Worm (Caenorhabditis elegans) whole organism, young adult: ENCODE data around the gene hlh-4.
A peak's percentile ranks its signal among the peaks of the same experiment; 100 is the strongest.

ENCODE experiments used
- B0035.1 ChIP-seq: sonication (generic microtip); optimal IDR thresholded peaks from 2 replicates; lab custom pipeline; 2016; ENCODE audit warnings: missing genetic modification characterization, mild to moderate bottlenecking, missing compliant biosample characterization, missing genotype, missing genetic modification reagents
- F22D6.2 ChIP-seq: sonication (generic microtip); optimal IDR thresholded peaks from 2 replicates; lab custom pipeline; 2016; ENCODE audit warnings: mild to moderate bottlenecking, missing genetic modification characterization, missing compliant biosample characterization
- F37B4.10 ChIP-seq: fragments of 200-800 bp; sonication (Bioruptor generic); IDR thresholded peaks from 2 replicates; pipeline ENCODE4 v1.3.6; 2022; ENCODE audit warnings: missing genetic modification characterization, missing compliant biosample characterization
- F39B2.1 ChIP-seq: fragments of 200-800 bp; sonication (Bioruptor generic); IDR thresholded peaks from 2 replicates; pipeline ENCODE4 v1.3.6; 2022; ENCODE audit warnings: missing genetic modification reagents, missing genetic modification characterization, missing compliant biosample characterization
- F57A8.1 ChIP-seq: fragments of 200-800 bp; sonication (Bioruptor generic); optimal IDR thresholded peaks from 2 replicates; lab custom pipeline; 2018; ENCODE audit warnings: mild to moderate bottlenecking, missing genetic modification characterization, moderate library complexity, missing compliant biosample characterization
- F57C9.4 ChIP-seq: sonication (generic microtip); optimal IDR thresholded peaks from 2 replicates; lab custom pipeline; 2017; ENCODE audit warnings: mild to moderate bottlenecking, missing genetic modification characterization, missing compliant biosample characterization
- K12H6.12 ChIP-seq: fragments of 200-800 bp; sonication (Bioruptor generic); optimal IDR thresholded peaks from 2 replicates; lab custom pipeline; 2018; ENCODE audit warnings: mild to moderate bottlenecking, missing genetic modification characterization, missing compliant biosample characterization
- T26A5.8 ChIP-seq: sonication (generic microtip); optimal IDR thresholded peaks from 2 replicates; lab custom pipeline; 2016; ENCODE audit warnings: missing genetic modification characterization, missing compliant biosample characterization
- Y53F4B.3 ChIP-seq: fragments of 200-800 bp; sonication (Bioruptor generic); IDR thresholded peaks from 2 replicates; pipeline ENCODE4 v1.3.6; 2022; ENCODE audit warnings: missing genetic modification reagents, missing genetic modification characterization, missing compliant biosample characterization
- Y56A3A.18 ChIP-seq: fragments of 200-800 bp; sonication (Bioruptor generic); IDR thresholded peaks from 2 replicates; pipeline ENCODE4 v1.3.6; 2022; ENCODE audit warnings: missing genetic modification reagents, missing genetic modification characterization, missing compliant biosample characterization
- ama-1 ChIP-seq, 3 experiments: fragments of 150-350 bp in 1 of 3; sonication (generic microtip) in 2 of 3; optimal IDR thresholded peaks; 2 replicates each; lab custom pipeline; 2014 to 2018; ENCODE audit warnings: missing biosample characterization in 2 of 3, missing genetic modification characterization in 2 of 3, missing genetic modification reagents in 2 of 3
- aptf-2 ChIP-seq: fragments of 200-800 bp; sonication (Bioruptor generic); conservative IDR thresholded peaks from 2 replicates; pipeline ENCODE4 v1.3.6; 2022; ENCODE audit warnings: missing genetic modification reagents, missing genetic modification characterization, missing compliant biosample characterization
- aptf-3 ChIP-seq: fragments of 200-800 bp; sonication (Bioruptor generic); IDR thresholded peaks from 2 replicates; pipeline ENCODE4 v1.3.6; 2022; ENCODE audit warnings: missing genetic modification characterization, missing compliant biosample characterization
- atf-7 ChIP-seq: sonication (generic microtip); optimal IDR thresholded peaks from 2 replicates; lab custom pipeline; 2017; ENCODE audit warnings: mild to moderate bottlenecking, missing genetic modification characterization, missing compliant biosample characterization
- athp-1 ChIP-seq: sonication (generic microtip); optimal IDR thresholded peaks from 2 replicates; lab custom pipeline; 2017; ENCODE audit warnings: mild to moderate bottlenecking, missing genetic modification characterization, missing compliant biosample characterization
- attf-3 ChIP-seq: fragments of 200-800 bp; sonication (Bioruptor generic); conservative IDR thresholded peaks from 2 replicates; pipeline ENCODE4 v1.3.6; 2022; ENCODE audit warnings: missing genetic modification reagents, missing genetic modification characterization, missing compliant biosample characterization
- attf-6 ChIP-seq: fragments of 200-800 bp; sonication (Bioruptor generic); IDR thresholded peaks from 2 replicates; pipeline ENCODE4 v1.3.6; 2022; ENCODE audit warnings: missing genetic modification reagents, missing genetic modification characterization, missing compliant biosample characterization
- bed-2 ChIP-seq: fragments of 200-800 bp; sonication (Bioruptor generic); IDR thresholded peaks from 2 replicates; pipeline ENCODE4 v1.3.6; 2022; ENCODE audit warnings: missing genetic modification reagents, missing genetic modification characterization, missing compliant biosample characterization
- cebp-1 ChIP-seq, 2 experiments: fragments of 200-800 bp in 1 of 2; sonication (Bioruptor generic) in 1 of 2; sonication (generic microtip) in 1 of 2; IDR thresholded peaks in 1 of 2; optimal IDR thresholded peaks in 1 of 2; 2 replicates each; pipeline versions ENCODE4 v1.3.6 to Lab custom; 2017 to 2022; ENCODE audit warnings: missing compliant biosample characterization in 2 of 2, missing genetic modification characterization in 2 of 2, mild to moderate bottlenecking in 1 of 2, missing genetic modification reagents in 1 of 2, moderate library complexity in 1 of 2
- ceh-100 ChIP-seq: fragments of 200-800 bp; sonication (Bioruptor generic); IDR thresholded peaks from 2 replicates; pipeline ENCODE4 v1.3.6; 2022; ENCODE audit warnings: missing genetic modification reagents, missing genetic modification characterization, missing compliant biosample characterization
- ceh-79 ChIP-seq: sonication (generic microtip); optimal IDR thresholded peaks from 2 replicates; lab custom pipeline; 2017; ENCODE audit warnings: mild to moderate bottlenecking, missing genetic modification characterization, missing compliant biosample characterization
- ceh-91 ChIP-seq: fragments of 200-800 bp; sonication (Bioruptor generic); IDR thresholded peaks from 2 replicates; pipeline ENCODE4 v1.3.6; 2022; ENCODE audit warnings: missing genetic modification reagents, missing genetic modification characterization, missing compliant biosample characterization
- chd-7 ChIP-seq: sonication (generic microtip); optimal IDR thresholded peaks from 2 replicates; lab custom pipeline; 2016; ENCODE audit warnings: mild to moderate bottlenecking, missing genetic modification characterization, moderate library complexity, missing compliant biosample characterization
- dox-1 ChIP-seq: fragments of 200-800 bp; sonication (Bioruptor generic); IDR thresholded peaks from 2 replicates; pipeline ENCODE4 v1.3.6; 2022; ENCODE audit warnings: missing genetic modification reagents, missing genetic modification characterization, missing compliant biosample characterization
- egrh-3 ChIP-seq: fragments of 200-800 bp; sonication (Bioruptor generic); IDR thresholded peaks from 2 replicates; pipeline ENCODE4 v1.3.6; 2022; ENCODE audit warnings: missing genetic modification reagents, missing genetic modification characterization, missing compliant biosample characterization
- ets-4 ChIP-seq: fragments of 200-800 bp; sonication (Bioruptor generic); optimal IDR thresholded peaks from 2 replicates; lab custom pipeline; 2018; ENCODE audit warnings: mild to moderate bottlenecking, missing genetic modification characterization, missing compliant biosample characterization
- hmg-20 ChIP-seq: fragments of 200-800 bp; sonication (Bioruptor generic); IDR thresholded peaks from 2 replicates; pipeline ENCODE4 v1.3.6; 2022; ENCODE audit warnings: missing genetic modification reagents, missing genetic modification characterization, missing compliant biosample characterization
- hsf-1 ChIP-seq: fragments of 200-800 bp; sonication (Bioruptor generic); IDR thresholded peaks from 2 replicates; pipeline ENCODE4 v1.3.6; 2022; ENCODE audit warnings: missing genetic modification reagents, missing genetic modification characterization, missing compliant biosample characterization
- lir-1 ChIP-seq: fragments of 200-800 bp; sonication (Bioruptor generic); conservative IDR thresholded peaks from 2 replicates; pipeline ENCODE4 v1.3.6; 2022; ENCODE audit warnings: missing genetic modification reagents, missing genetic modification characterization, missing compliant biosample characterization
- madf-8 ChIP-seq: fragments of 200-800 bp; sonication (Bioruptor generic); conservative IDR thresholded peaks from 2 replicates; pipeline ENCODE4 v1.3.6; 2022; ENCODE audit warnings: missing genetic modification reagents, missing genetic modification characterization, missing compliant biosample characterization
- mel-28 ChIP-seq: sonication (generic microtip); optimal IDR thresholded peaks from 2 replicates; lab custom pipeline; 2016; ENCODE audit warnings: borderline replicate concordance, mild to moderate bottlenecking, missing genetic modification characterization, missing compliant biosample characterization
- mes-4 ChIP-seq: sonication (generic microtip); optimal IDR thresholded peaks from 2 replicates; lab custom pipeline; 2016; ENCODE audit warnings: missing genotype, missing genetic modification characterization, missing compliant biosample characterization
- nfya-2 ChIP-seq: fragments of 200-800 bp; sonication (Bioruptor generic); IDR thresholded peaks from 2 replicates; pipeline ENCODE4 v1.3.6; 2022; ENCODE audit warnings: missing genetic modification reagents, missing genetic modification characterization, missing compliant biosample characterization
- nhr-120 ChIP-seq: fragments of 200-800 bp; sonication (Bioruptor generic); IDR thresholded peaks from 2 replicates; pipeline ENCODE4 v1.3.6; 2022; ENCODE audit warnings: missing genetic modification characterization, missing compliant biosample characterization
- nhr-27 ChIP-seq: fragments of 200-800 bp; sonication (Bioruptor generic); optimal IDR thresholded peaks from 2 replicates; lab custom pipeline; 2018; ENCODE audit warnings: mild to moderate bottlenecking, missing genetic modification characterization, moderate library complexity, missing compliant biosample characterization
- nhr-90 ChIP-seq: sonication (generic microtip); optimal IDR thresholded peaks from 2 replicates; lab custom pipeline; 2016; ENCODE audit warnings: missing genotype, mild to moderate bottlenecking, missing genetic modification characterization, missing compliant biosample characterization
- snpc-1.1 ChIP-seq: sonication (generic microtip); optimal IDR thresholded peaks from 2 replicates; lab custom pipeline; 2017; ENCODE audit warnings: missing genetic modification characterization, mild to moderate bottlenecking, missing compliant biosample characterization, antibody characterized with exemption, moderate library complexity, missing genotype, missing genetic modification reagents; ENCODE audit not compliant: insufficient read depth
- somi-1 ChIP-seq: fragments of 200-800 bp; sonication (Bioruptor generic); optimal IDR thresholded peaks from 2 replicates; lab custom pipeline; 2018; ENCODE audit warnings: mild to moderate bottlenecking, missing genetic modification characterization, missing compliant biosample characterization
- tbx-9 ChIP-seq: sonication (generic microtip); optimal IDR thresholded peaks from 2 replicates; lab custom pipeline; 2016; ENCODE audit warnings: borderline replicate concordance, missing genetic modification characterization, inconsistent platforms, missing compliant biosample characterization
- tlf-1 ChIP-seq: fragments of 200-800 bp; sonication (Bioruptor generic); optimal IDR thresholded peaks from 2 replicates; lab custom pipeline; 2018; ENCODE audit warnings: mild to moderate bottlenecking, missing genetic modification characterization, missing compliant biosample characterization
- unc-130 ChIP-seq: sonication (generic microtip); optimal IDR thresholded peaks from 2 replicates; lab custom pipeline; 2016; ENCODE audit warnings: missing genetic modification reagents, missing genetic modification characterization, missing compliant biosample characterization
- zim-3 ChIP-seq: sonication (generic microtip); optimal IDR thresholded peaks from 2 replicates; lab custom pipeline; 2017; ENCODE audit warnings: mild to moderate bottlenecking, missing genetic modification characterization, moderate library complexity, missing compliant biosample characterization
- ztf-18 ChIP-seq: sonication (generic microtip); optimal IDR thresholded peaks from 2 replicates; lab custom pipeline; 2016; ENCODE audit warnings: missing genotype, mild to moderate bottlenecking, missing genetic modification characterization, missing compliant biosample characterization
- ztf-26 ChIP-seq: sonication (generic microtip); optimal IDR thresholded peaks from 2 replicates; lab custom pipeline; 2017; ENCODE audit warnings: missing genetic modification characterization, missing compliant biosample characterization
- ztf-28 ChIP-seq: fragments of 200-800 bp; sonication (Bioruptor generic); IDR thresholded peaks from 2 replicates; pipeline ENCODE4 v1.3.6; 2022; ENCODE audit warnings: missing genetic modification reagents, missing genetic modification characterization, missing compliant biosample characterization

The hlh-4 gene

ce11 chrIII:9782011-9782436, 43.2 kb upstream of the hlh-4 start, which contains the start of gene vha-2 (continued):
- no peak for TF ChIP-seq F57A8.1 (GFP tag; lab: Kevin White, UChicago)
- no peak for TF ChIP-seq madf-8
- peak; percentile 76 for TF ChIP-seq hsf-1 (GFP tag; lab: Robert Waterston, UW)
- no peak for TF ChIP-seq attf-3 (GFP tag; lab: Robert Waterston, UW)
- no peak for TF ChIP-seq aptf-2 (GFP tag; lab: Robert Waterston, UW)
- peak; percentile 66 for TF ChIP-seq ets-4 (GFP tag; lab: Kevin White, UChicago)
- no peak for TF ChIP-seq mel-28 (tag; lab: Kevin White, UChicago)
- no peak for TF ChIP-seq bed-2 (GFP tag; lab: Robert Waterston, UW)
- peak; percentile 58 for TF ChIP-seq chd-7
- peak; percentile 55 for TF ChIP-seq B0035.1 (tag; lab: Kevin White, UChicago)
- no peak for TF ChIP-seq ceh-100 (GFP tag; lab: Robert Waterston, UW)
- no peak for TF ChIP-seq ztf-18 (tag; lab: Kevin White, UChicago)
- no peak for TF ChIP-seq nhr-120 (GFP tag; lab: Robert Waterston, UW)
- no peak for TF ChIP-seq mes-4
- TF ChIP-seq nfya-2 (GFP tag; lab: Robert Waterston, UW): peak; percentile 25; the same call in 1 of the 2 replicates
- TF ChIP-seq F22D6.2: no peak
- TF ChIP-seq zim-3: no peak
- no peak for TF ChIP-seq lir-1
- TF ChIP-seq unc-130 (GFP tag; lab: Kevin White, UChicago): no peak
- TF ChIP-seq nhr-90 (tag; lab: Kevin White, UChicago): peak; percentile 43
- no peak for TF ChIP-seq egrh-3 (GFP tag; lab: Robert Waterston, UW)
- no peak for TF ChIP-seq Y53F4B.3 (GFP tag; lab: Robert Waterston, UW)
- TF ChIP-seq atf-7 (tag; lab: Kevin White, UChicago): peak; percentile 40
- TF ChIP-seq tbx-9 (tag; lab: Kevin White, UChicago): no peak
- no peak for TF ChIP-seq F57C9.4 (tag; lab: Kevin White, UChicago)
- TF ChIP-seq aptf-3 (GFP tag; lab: Robert Waterston, UW): no peak
- TF ChIP-seq athp-1 (tag; lab: Kevin White, UChicago): peak; percentile 77
- TF ChIP-seq F37B4.10 (GFP tag; lab: Robert Waterston, UW): no peak
- peak; percentile 53 for TF ChIP-seq ceh-79 (tag; lab: Kevin White, UChicago)
- TF ChIP-seq tlf-1 (GFP tag; lab: Kevin White, UChicago): peak; percentile 76
- peak; percentile 30 for TF ChIP-seq T26A5.8 (tag; lab: Kevin White, UChicago)
- no peak for TF ChIP-seq K12H6.12 (tag; lab: Kevin White, UChicago)
- no peak for TF ChIP-seq snpc-1.1 (tag; lab: Kevin White, UChicago)
- no peak for TF ChIP-seq somi-1 (GFP tag; lab: Kevin White, UChicago)
- peak; percentile 23 for TF ChIP-seq ztf-26 (tag; lab: Kevin White, UChicago)
- peak; percentile 31 for TF ChIP-seq dox-1 (GFP tag; lab: Robert Waterston, UW)
- TF ChIP-seq cebp-1 (GFP tag; IDR thresholded peaks at IDR 0.05; lab: Robert Waterston, UW): no peak
- TF ChIP-seq cebp-1 (tag; optimal IDR thresholded peaks at IDR 0.05; lab: Kevin White, UChicago): peak; percentile 42
- no peak for TF ChIP-seq ceh-91 (GFP tag; lab: Robert Waterston, UW)
- TF ChIP-seq nhr-27 (tag; lab: Kevin White, UChicago): no peak
- no peak for TF ChIP-seq F39B2.1 (GFP tag; lab: Robert Waterston, UW)
- 0 out of 2 replicates have a peak, but pooled peaks have one; percentile 9 for TF ChIP-seq Y56A3A.18
- no peak for TF ChIP-seq hmg-20
- no peak for TF ChIP-seq ama-1 (optimal IDR thresholded peaks at IDR 0.05; lab: Kevin White, UChicago)
- TF ChIP-seq ama-1 (GFP tag; optimal IDR thresholded peaks at IDR 0.05; lab: Kevin White, UChicago): peak in 1 of 2 experiments; percentile 10
- no peak for TF ChIP-seq attf-6 (GFP tag; lab: Robert Waterston, UW)
- no peak for TF ChIP-seq ztf-28
